Fruit fly (Drosophila melanogaster) whole organism, pupa: Measurements from ENCODE around the gene ClC-c.

ENCODE experiments used
- CG15710 ChIP-seq: fragments of 200-800 bp; sonication (Bioruptor generic); optimal IDR thresholded peaks from 2 replicates; lab custom pipeline; 2018; ENCODE audit warnings: missing biosample characterization, mild to moderate bottlenecking, missing genetic modification characterization, moderate library complexity
- fd96Ca ChIP-seq: fragments of 200-800 bp; sonication (Bioruptor generic); IDR thresholded peaks from 3 replicates; pipeline ENCODE4 v1.3.6; 2022; ENCODE audit warnings: missing biosample characterization, missing genetic modification characterization

dm6 chr3L:16043782-16044352 lies 46.4 kb upstream of the ClC-c start:
- TF ChIP-seq CG15710 (tag; lab: Kevin White, UChicago) = no peak
- no peak for TF ChIP-seq fd96Ca (GFP tag; lab: Robert Waterston, UW)
